Worm (Caenorhabditis elegans): ENCODE measurements around the gene F54D1.1.
"Not testable (repeated sequence)": the region's sequence is repeated elsewhere in the genome, so short reads cannot be mapped to it uniquely, and the experiment has no call there.

Gene F54D1.1

ce11 chrIV:11247434-11247833, 14.2 kb upstream of the F54D1.1 start:
- no peak for TF ChIP-seq unc-62 (GFP tag; optimal IDR thresholded peaks at IDR 0.05)
- TF ChIP-seq mls-2 (tag; optimal IDR thresholded peaks at IDR 0.05) = no peak
- no peak for TF ChIP-seq mep-1 (tag; optimal IDR thresholded peaks at IDR 0.05)
- no peak for TF ChIP-seq sem-2 (GFP tag; optimal IDR thresholded peaks at IDR 0.05)
- TF ChIP-seq blmp-1 (tag; optimal IDR thresholded peaks at IDR 0.05) = no peak
- TF ChIP-seq mab-5 (tag; optimal IDR thresholded peaks at IDR 0.05) = no peak
- TF ChIP-seq unc-39 (tag; optimal IDR thresholded peaks at IDR 0.05) = no peak
- TF ChIP-seq ces-1 (GFP tag; optimal IDR thresholded peaks at IDR 0.05) = no peak
- no peak for TF ChIP-seq M03D4.4 (tag; optimal IDR thresholded peaks at IDR 0.05)
- no peak for TF ChIP-seq ceh-39 (tag; optimal IDR thresholded peaks at IDR 0.05)
- TF ChIP-seq ham-2 (GFP tag; optimal IDR thresholded peaks at IDR 0.05) = no peak
- no peak for TF ChIP-seq tbx-8 (GFP tag; optimal IDR thresholded peaks at IDR 0.05)
- TF ChIP-seq ceh-83 (GFP tag; optimal IDR thresholded peaks at IDR 0.05) = no peak
- TF ChIP-seq bed-3 (GFP tag; optimal IDR thresholded peaks at IDR 0.05) = no peak

- TF ChIP-seq blmp-1 (tag; optimal IDR thresholded peaks at IDR 0.05) = no peak
- TF ChIP-seq drap-1 (GFP tag; optimal IDR thresholded peaks at IDR 0.05) = no peak
- TF ChIP-seq elt-3 (tag; optimal IDR thresholded peaks at IDR 0.05) = no peak
- no peak for TF ChIP-seq elt-1 (tag; optimal IDR thresholded peaks at IDR 0.05; ENCODE audit: borderline replicate concordance, insufficient read depth)
- TF ChIP-seq unc-120 (tag; optimal IDR thresholded peaks at IDR 0.05; ENCODE audit: poor library complexity, severe bottlenecking) = no peak
- no peak for TF ChIP-seq bed-3 (GFP tag; optimal IDR thresholded peaks at IDR 0.05)
- TF ChIP-seq M03D4.4 (tag; optimal IDR thresholded peaks at IDR 0.05) = no peak
- no peak for TF ChIP-seq unc-39 (tag; optimal IDR thresholded peaks at IDR 0.05)
- no peak for TF ChIP-seq ceh-39 (tag; optimal IDR thresholded peaks at IDR 0.05)
These were observed 13.5 kb upstream of the F54D1.1 start, which contains the start of gene C05C12.4 for ce11 chrIV:11248031-11248631. Gene C05C12.4, minus strand, starts transcription at chrIV:11248081.

ce11 chrIV:11253689-11254088, 7.9 kb upstream of the F54D1.1 start, which contains the start of gene C05C12.1:
Gene C05C12.1, plus strand, starts transcription at chrIV:11253989.
- TF ChIP-seq lin-13 (tag; optimal IDR thresholded peaks at IDR 0.05); nhr-28 (tag; optimal IDR thresholded peaks at IDR 0.05); sem-2 (GFP tag; optimal IDR thresholded peaks at IDR 0.05): not testable (repeated sequence)

- TF ChIP-seq lin-13 (tag; optimal IDR thresholded peaks at IDR 0.05) = no peak
- TF ChIP-seq M03D4.4 (tag; optimal IDR thresholded peaks at IDR 0.05) = no peak
These were observed 4.2 kb upstream of the F54D1.1 start for ce11 chrIV:11257476-11257875.

- no peak for TF ChIP-seq nhr-2 (tag; optimal IDR thresholded peaks at IDR 0.05)
- TF ChIP-seq elt-3 (tag; optimal IDR thresholded peaks at IDR 0.05) = no peak
- no peak for TF ChIP-seq lin-32 (GFP tag; optimal IDR thresholded peaks at IDR 0.05)
- TF ChIP-seq nhr-28 (tag; optimal IDR thresholded peaks at IDR 0.05) = no peak
- no peak for TF ChIP-seq unc-120 (tag; optimal IDR thresholded peaks at IDR 0.05; ENCODE audit: poor library complexity, severe bottlenecking)
- no peak for TF ChIP-seq snpc-4 (tag; optimal IDR thresholded peaks at IDR 0.05)
- TF ChIP-seq elt-1 (tag; optimal IDR thresholded peaks at IDR 0.05; ENCODE audit: borderline replicate concordance, insufficient read depth) = no peak
- no peak for TF ChIP-seq blmp-1 (tag; optimal IDR thresholded peaks at IDR 0.05)
- TF ChIP-seq M03D4.4 (tag; optimal IDR thresholded peaks at IDR 0.05) = no peak
- no peak for TF ChIP-seq ceh-39 (tag; optimal IDR thresholded peaks at IDR 0.05)
- no peak for TF ChIP-seq flh-1 (GFP tag; optimal IDR thresholded peaks at IDR 0.05)
- TF ChIP-seq bed-3 (GFP tag; optimal IDR thresholded peaks at IDR 0.05) = no peak
- TF ChIP-seq nhr-76 (tag; optimal IDR thresholded peaks at IDR 0.05) = no peak
- TF ChIP-seq pha-4 (tag; optimal IDR thresholded peaks at IDR 0.05) = no peak
- no peak for TF ChIP-seq unc-39 (tag; optimal IDR thresholded peaks at IDR 0.05)
These were observed 2.1 kb upstream of the F54D1.1 start, which contains the start of gene gtl-1 for ce11 chrIV:11259485-11259972. Gene gtl-1, minus strand, starts transcription at chrIV:11259535.

- no peak for TF ChIP-seq nhr-76 (tag; optimal IDR thresholded peaks at IDR 0.05)
- TF ChIP-seq blmp-1 (tag; optimal IDR thresholded peaks at IDR 0.05) = no peak
- TF ChIP-seq tbx-8 (GFP tag; optimal IDR thresholded peaks at IDR 0.05) = no peak
- TF ChIP-seq cnd-1 (tag; optimal IDR thresholded peaks at IDR 0.05) = no peak
- no peak for TF ChIP-seq elt-1 (tag; optimal IDR thresholded peaks at IDR 0.05; ENCODE audit: borderline replicate concordance, insufficient read depth)
- no peak for TF ChIP-seq snpc-4 (tag; optimal IDR thresholded peaks at IDR 0.05)
- no peak for TF ChIP-seq unc-39 (tag; optimal IDR thresholded peaks at IDR 0.05)
- TF ChIP-seq nhr-28 (tag; optimal IDR thresholded peaks at IDR 0.05) = no peak
- no peak for TF ChIP-seq nhr-237 (tag; optimal IDR thresholded peaks at IDR 0.05)
- TF ChIP-seq lin-13 (tag; optimal IDR thresholded peaks at IDR 0.05) = no peak
- TF ChIP-seq drap-1 (GFP tag; optimal IDR thresholded peaks at IDR 0.05) = no peak
- TF ChIP-seq unc-62 (GFP tag; optimal IDR thresholded peaks at IDR 0.05) = no peak
- TF ChIP-seq ceh-39 (tag; optimal IDR thresholded peaks at IDR 0.05) = no peak
- TF ChIP-seq ceh-83 (GFP tag; optimal IDR thresholded peaks at IDR 0.05) = no peak
- no peak for TF ChIP-seq mep-1 (tag; optimal IDR thresholded peaks at IDR 0.05)
- TF ChIP-seq sptf-1 (tag; optimal IDR thresholded peaks at IDR 0.05) = no peak
- TF ChIP-seq zip-8 (tag; optimal IDR thresholded peaks at IDR 0.05) = no peak
- no peak for TF ChIP-seq sem-2 (GFP tag; optimal IDR thresholded peaks at IDR 0.05)
- TF ChIP-seq M03D4.4 (tag; optimal IDR thresholded peaks at IDR 0.05) = no peak
These were observed 949 bp upstream of the F54D1.1 start, which contains the start of gene C05C12.5 for ce11 chrIV:11260544-11261227. Gene C05C12.5, minus strand, starts transcription at chrIV:11261185.
